Worm (Caenorhabditis elegans) whole organism, L4 larva: Measurements from ENCODE around the gene str-88.

Experiments used
- ZK546.5 ChIP-seq, 2 experiments: sonication (generic microtip); optimal IDR thresholded peaks; 2 replicates each; lab custom pipeline; 2017; ENCODE audit warnings: missing biosample characterization in 2 of 2, missing genetic modification characterization in 2 of 2
- ama-1 ChIP-seq: fragments of 150-350 bp; optimal IDR thresholded peaks from 2 replicates; lab custom pipeline; 2014; ENCODE audit warnings: inconsistent platforms, mixed read lengths
- ceh-32 ChIP-seq: sonication (generic microtip); optimal IDR thresholded peaks from 2 replicates; lab custom pipeline; 2016; ENCODE audit warnings: mild to moderate bottlenecking, missing genetic modification characterization, missing compliant biosample characterization; ENCODE audit not compliant: poor library complexity
- ces-1 ChIP-seq: fragments of 150-350 bp; sonication (generic microtip); optimal IDR thresholded peaks from 4 replicates; lab custom pipeline; 2014; ENCODE audit warnings: missing biosample characterization, missing genetic modification reagents, missing genetic modification characterization
- daf-8 ChIP-seq: fragments of 200-800 bp; sonication (Bioruptor generic); IDR thresholded peaks from 2 replicates; pipeline ENCODE4 v1.3.6; 2022; ENCODE audit warnings: missing genetic modification characterization, missing compliant biosample characterization
- jun-1 ChIP-seq: fragments of 150-350 bp; optimal IDR thresholded peaks from 2 replicates; lab custom pipeline; 2014; ENCODE audit warnings: missing biosample characterization, missing genetic modification reagents, missing genetic modification characterization
- lsy-2 ChIP-seq, 2 experiments: fragments of 150-350 bp in 1 of 2; sonication (generic microtip) in 1 of 2; optimal IDR thresholded peaks; 2 replicates each; lab custom pipeline; 2014 to 2017; ENCODE audit warnings: missing biosample characterization in 2 of 2, missing genetic modification characterization in 2 of 2
- mdl-1 ChIP-seq, 2 experiments: fragments of 150-350 bp in 1 of 2; sonication (generic microtip) in 1 of 2; optimal IDR thresholded peaks; 2 replicates each; lab custom pipeline; 2014 to 2017; ENCODE audit warnings: missing biosample characterization in 2 of 2, missing genetic modification characterization in 2 of 2
- nhr-10 ChIP-seq: fragments of 150-350 bp; optimal IDR thresholded peaks from 2 replicates; lab custom pipeline; 2014; ENCODE audit warnings: missing biosample characterization, missing genetic modification characterization
- pha-4 ChIP-seq, 2 experiments: fragments of 150-350 bp in 1 of 2; fragments of 200-800 bp in 1 of 2; sonication (Bioruptor generic) in 1 of 2; IDR thresholded peaks in 1 of 2; optimal IDR thresholded peaks in 1 of 2; 2 replicates each; pipeline versions ENCODE4 v1.3.6 to Lab custom; 2014 to 2022; ENCODE audit warnings: missing genetic modification characterization in 2 of 2, missing genetic modification reagents in 2 of 2, missing biosample characterization in 1 of 2, missing compliant biosample characterization in 1 of 2
- pqm-1 ChIP-seq: sonication (generic microtip); optimal IDR thresholded peaks from 2 replicates; lab custom pipeline; 2017; ENCODE audit warnings: missing biosample characterization, missing genetic modification characterization
- unc-62 ChIP-seq, 3 experiments: fragments of 150-350 bp in 1 of 3; sonication (generic microtip); optimal IDR thresholded peaks in 2 of 3; peaks in 1 of 3; 1 replicate in 1 of 3; 2 replicates in 2 of 3; lab custom pipeline; 2014 to 2017; ENCODE audit warnings: missing biosample characterization in 3 of 3, missing genetic modification characterization in 3 of 3, missing genetic modification reagents in 3 of 3, missing genotype in 1 of 3
- zip-11 ChIP-seq: fragments of 200-800 bp; sonication (Bioruptor generic); IDR thresholded peaks from 2 replicates; pipeline ENCODE4 v1.3.6; 2022; ENCODE audit warnings: missing genetic modification characterization, missing compliant biosample characterization

ce11 chrV:15423601-15424000, 40.0 kb upstream of the str-88 start, which contains the start of gene fbxa-104:
- TF ChIP-seq unc-62 (GFP tag; optimal IDR thresholded peaks at IDR 0.05 in 1 of 2; lab: Kevin White, UChicago): peak in 1 of 2 experiments; percentile 96
- TF ChIP-seq unc-62 (tag; optimal IDR thresholded peaks at IDR 0.05; lab: Kevin White, UChicago): no peak
- no peak for TF ChIP-seq ZK546.5 (tag; optimal IDR thresholded peaks at IDR 0.05; lab: Kevin White, UChicago)
- TF ChIP-seq pqm-1 (tag; lab: Kevin White, UChicago): no peak
- TF ChIP-seq ces-1 (GFP tag; lab: Kevin White, UChicago): no peak
- no peak for TF ChIP-seq zip-11 (GFP tag; lab: Robert Waterston, UW)
- no peak for TF ChIP-seq lsy-2 (tag; optimal IDR thresholded peaks at IDR 0.05; lab: Kevin White, UChicago)
- no peak for TF ChIP-seq nhr-10 (tag; lab: Kevin White, UChicago)
- no peak for TF ChIP-seq daf-8 (GFP tag; lab: Robert Waterston, UW)
- TF ChIP-seq jun-1 (tag; lab: Kevin White, UChicago): no peak
- no peak for TF ChIP-seq mdl-1 (tag; optimal IDR thresholded peaks at IDR 0.05; lab: Kevin White, UChicago)
- TF ChIP-seq ceh-32: no peak
- no peak for TF ChIP-seq ama-1 (lab: Kevin White, UChicago)
- no peak for TF ChIP-seq pha-4 (GFP tag; IDR thresholded peaks at IDR 0.05; lab: Robert Waterston, UW)
- TF ChIP-seq pha-4 (tag; optimal IDR thresholded peaks at IDR 0.05; lab: Kevin White, UChicago): no peak
